Fruit fly (Drosophila melanogaster): ENCODE results near the gene CG13458.

The CG13458 gene

dm6 chr3L:15161549-15161948 is 48.2 kb downstream of the CG13458 start, which contains the start of gene CG6878 (continued):
- TF ChIP-seq Side (GFP tag; optimal IDR thresholded peaks at IDR 0.05) (no peak), jigr1 (GFP tag; IDR thresholded peaks at IDR 0.05) (no peak), CG3838 (GFP tag; optimal IDR thresholded peaks at IDR 0.05) (no peak), crc (GFP tag; optimal IDR thresholded peaks at IDR 0.05) (no peak), dimm (GFP tag; IDR thresholded peaks at IDR 0.05) (no peak), pros (GFP tag; optimal IDR thresholded peaks at IDR 0.05) (no peak), Dek (tag; optimal IDR thresholded peaks at IDR 0.05) (peak; percentile 39), salm (tag; optimal IDR thresholded peaks at IDR 0.05) (no peak), ash1 (GFP tag; optimal IDR thresholded peaks at IDR 0.05) (no peak), CG17385 (GFP tag; optimal IDR thresholded peaks at IDR 0.05) (no peak), CG7271 (tag; optimal IDR thresholded peaks at IDR 0.05) (no peak), Bdp1 (GFP tag; optimal IDR thresholded peaks at IDR 0.05) (no peak), CG2202 (tag; optimal IDR thresholded peaks at IDR 0.05) (no peak), Vsx1 (GFP tag; optimal IDR thresholded peaks at IDR 0.05) (no peak), Aef1 (GFP tag; IDR thresholded peaks at IDR 0.05) (no peak; the same call in 2 of the 3 replicates), sob (GFP tag; IDR thresholded peaks at IDR 0.05) (no peak), Bteb2 (GFP tag; optimal IDR thresholded peaks at IDR 0.05) (no peak), CG18262 (tag; optimal IDR thresholded peaks at IDR 0.05) (peak; percentile 21), CTCF (GFP tag; optimal IDR thresholded peaks at IDR 0.05) (peak; percentile 97), nmo (GFP tag; optimal IDR thresholded peaks at IDR 0.05) (peak; percentile 43), CG11247 (GFP tag; IDR thresholded peaks at IDR 0.05) (no peak), hth (optimal IDR thresholded peaks at IDR 0.05) (no peak), ato (GFP tag; IDR thresholded peaks at IDR 0.05; ENCODE audit: partially characterized antibody) (peak; percentile 28; the same call in 1 of the 2 replicates), gro (GFP tag; optimal IDR thresholded peaks at IDR 0.05) (no peak), MBD-R2 (GFP tag; IDR thresholded peaks at IDR 0.05) (peak; percentile 94), CG11456 (GFP tag; IDR thresholded peaks at IDR 0.05) (peak; percentile 70; the same call in 2 of the 3 replicates), Hmr (GFP tag; optimal IDR thresholded peaks at IDR 0.05) (no peak), CG14667 (GFP tag; IDR thresholded peaks at IDR 0.05) (no peak), fd3F (GFP tag; optimal IDR thresholded peaks at IDR 0.05) (no peak), otp (GFP tag; IDR thresholded peaks at IDR 0.05) (peak; percentile 25; the same call in 1 of the 3 replicates), Eip74EF (GFP tag; optimal IDR thresholded peaks at IDR 0.05) (no peak), lmd (GFP tag; IDR thresholded peaks at IDR 0.05) (no peak), trem (tag; optimal IDR thresholded peaks at IDR 0.05) (peak; percentile 74), tna (GFP tag; IDR thresholded peaks at IDR 0.05; ENCODE audit: partially characterized antibody) (no peak), CG8765 (GFP tag; IDR thresholded peaks at IDR 0.05) (no peak), CG18011 (GFP tag; optimal IDR thresholded peaks at IDR 0.05) (no peak), ems (GFP tag; optimal IDR thresholded peaks at IDR 0.05) (no peak), Dbx (GFP tag; IDR thresholded peaks at IDR 0.05) (0 out of 3 replicates have a peak, but pooled peaks have one; percentile 31), Sry-δ (GFP tag; optimal IDR thresholded peaks at IDR 0.05) (peak; percentile 16), CG8290 (GFP tag; optimal IDR thresholded peaks at IDR 0.05) (no peak), CG8290 (tag; optimal IDR thresholded peaks at IDR 0.05) (no peak), CG11723 (GFP tag; optimal IDR thresholded peaks at IDR 0.05) (no peak), CG12155 (GFP tag; optimal IDR thresholded peaks at IDR 0.05) (peak; percentile 70), onecut (GFP tag; IDR thresholded peaks at IDR 0.05) (peak; percentile 42; the same call in 1 of the 2 replicates), CG9876 (GFP tag; optimal IDR thresholded peaks at IDR 0.05) (no peak), CG12236 (GFP tag; optimal IDR thresholded peaks at IDR 0.05) (no peak), Bgb (GFP tag; IDR thresholded peaks at IDR 0.05; ENCODE audit: partially characterized antibody) (peak; percentile 56), CG31224 (GFP tag; IDR thresholded peaks at IDR 0.05) (no peak), Mrtf (GFP tag; IDR thresholded peaks at IDR 0.05) (no peak), hkb (optimal IDR thresholded peaks at IDR 0.05) (no peak), hkb (GFP tag; IDR thresholded peaks at IDR 0.05) (no peak), so (GFP tag; IDR thresholded peaks at IDR 0.05) (no peak), HmgD (GFP tag; optimal IDR thresholded peaks at IDR 0.05) (no peak), ab (GFP tag; optimal IDR thresholded peaks at IDR 0.05) (no peak)

Data from whole organism, embryonic.